Worm (Caenorhabditis elegans): ENCODE data around the gene Y26G10.4.

Y26G10.4 gene

ce11 chrV:17718647-17719046 is 19.6 kb upstream of the Y26G10.4 start, which contains the start of gene str-77:
Gene str-77 (plus strand): TSS chrV:17718947.
- TF ChIP-seq ztf-11 (tag; optimal IDR thresholded peaks at IDR 0.05) (no peak), mep-1 (tag; optimal IDR thresholded peaks at IDR 0.05) (no peak), ces-1 (GFP tag; optimal IDR thresholded peaks at IDR 0.05) (no peak), flh-1 (GFP tag; optimal IDR thresholded peaks at IDR 0.05) (no peak), sem-2 (GFP tag; optimal IDR thresholded peaks at IDR 0.05) (no peak)

- TF ChIP-seq mep-1 (tag; optimal IDR thresholded peaks at IDR 0.05) (no peak), elt-3 (tag; optimal IDR thresholded peaks at IDR 0.05) (no peak), snpc-4 (tag; optimal IDR thresholded peaks at IDR 0.05) (no peak), mab-5 (tag; optimal IDR thresholded peaks at IDR 0.05) (no peak), zip-8 (tag; optimal IDR thresholded peaks at IDR 0.05) (no peak), nhr-237 (tag; optimal IDR thresholded peaks at IDR 0.05) (no peak), nhr-12 (tag; optimal IDR thresholded peaks at IDR 0.05) (no peak), blmp-1 (tag; optimal IDR thresholded peaks at IDR 0.05) (no peak), lsy-2 (tag; optimal IDR thresholded peaks at IDR 0.05) (no peak), unc-62 (GFP tag; optimal IDR thresholded peaks at IDR 0.05) (no peak), elt-1 (tag; optimal IDR thresholded peaks at IDR 0.05; ENCODE audit: borderline replicate concordance, insufficient read depth) (no peak), mls-2 (tag; optimal IDR thresholded peaks at IDR 0.05) (no peak), ceh-39 (tag; optimal IDR thresholded peaks at IDR 0.05) (no peak), nhr-2 (tag; optimal IDR thresholded peaks at IDR 0.05) (no peak), unc-120 (tag; optimal IDR thresholded peaks at IDR 0.05; ENCODE audit: poor library complexity, severe bottlenecking) (no peak), nhr-76 (tag; optimal IDR thresholded peaks at IDR 0.05) (no peak), hlh-1 (tag; optimal IDR thresholded peaks at IDR 0.05) (no peak)
Measured at ce11 chrV:17714330-17714729, 15.3 kb upstream of the Y26G10.4 start, which contains the start of gene twk-33. Gene twk-33 (minus strand): TSS chrV:17714377.

DNA sequence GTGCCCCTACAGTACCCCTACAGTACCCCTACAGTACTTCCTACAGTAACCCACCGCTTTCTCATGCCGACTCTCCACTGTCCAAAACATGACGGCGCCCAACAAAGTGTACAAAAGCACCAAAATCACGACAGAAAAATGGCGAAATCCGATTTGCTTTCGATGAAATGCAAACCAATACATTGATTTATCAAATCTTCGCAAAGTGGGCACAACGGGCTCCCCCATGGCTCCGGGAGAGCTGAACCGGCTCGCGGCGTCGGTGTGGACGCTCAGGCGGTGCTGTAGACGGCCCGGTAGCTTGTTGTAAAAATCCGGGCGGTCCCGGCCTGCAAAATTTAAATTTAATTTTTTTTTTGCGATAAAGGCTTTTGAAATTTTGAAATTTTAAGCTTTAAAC is 13.4 kb upstream of the Y26G10.4 start:
- TF ChIP-seq nhr-76 (tag; optimal IDR thresholded peaks at IDR 0.05), result no peak
- no peak for TF ChIP-seq nhr-12 (tag; optimal IDR thresholded peaks at IDR 0.05)
- TF ChIP-seq unc-120 (tag; optimal IDR thresholded peaks at IDR 0.05; ENCODE audit: poor library complexity, severe bottlenecking), result no peak
- TF ChIP-seq lin-32 (GFP tag; optimal IDR thresholded peaks at IDR 0.05), result no peak
- no peak for TF ChIP-seq elt-1 (tag; optimal IDR thresholded peaks at IDR 0.05; ENCODE audit: borderline replicate concordance, insufficient read depth)
- no peak for TF ChIP-seq tbx-8 (GFP tag; optimal IDR thresholded peaks at IDR 0.05)
- no peak for TF ChIP-seq bed-3 (GFP tag; optimal IDR thresholded peaks at IDR 0.05)
- no peak for TF ChIP-seq ceh-83 (GFP tag; optimal IDR thresholded peaks at IDR 0.05)
- TF ChIP-seq mls-2 (tag; optimal IDR thresholded peaks at IDR 0.05), result no peak
- no peak for TF ChIP-seq nhr-237 (tag; optimal IDR thresholded peaks at IDR 0.05)
- no peak for TF ChIP-seq ceh-39 (tag; optimal IDR thresholded peaks at IDR 0.05)
- no peak for TF ChIP-seq M03D4.4 (tag; optimal IDR thresholded peaks at IDR 0.05)

DNA sequence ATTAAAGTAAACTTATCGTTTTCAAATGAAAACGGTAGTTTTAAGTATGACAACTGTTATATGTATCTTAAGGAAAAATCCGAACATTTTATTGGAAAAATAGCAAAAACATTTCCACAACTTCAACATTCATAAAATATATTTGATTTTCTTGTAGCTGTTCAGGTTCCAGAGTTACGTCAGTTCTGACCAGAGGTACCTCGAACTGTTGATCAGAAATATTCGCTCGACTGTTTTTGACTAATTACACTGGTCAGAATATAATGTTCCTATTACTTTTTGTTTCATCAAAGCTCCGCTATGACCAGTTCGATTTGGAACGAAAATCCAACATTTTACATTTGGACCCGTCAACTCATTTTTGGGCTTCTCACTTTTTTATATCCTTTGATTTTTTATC is 8.0 kb upstream of the Y26G10.4 start, which contains the start of gene srh-31:
Gene srh-31, plus strand, starts transcription at position 301 of the 400 bp plus-strand sequence.
- TF ChIP-seq mls-2 (tag; optimal IDR thresholded peaks at IDR 0.05) (no peak), elt-3 (tag; optimal IDR thresholded peaks at IDR 0.05) (no peak), tbx-8 (GFP tag; optimal IDR thresholded peaks at IDR 0.05) (no peak), elt-1 (tag; optimal IDR thresholded peaks at IDR 0.05; ENCODE audit: borderline replicate concordance, insufficient read depth) (no peak), pha-4 (tag; optimal IDR thresholded peaks at IDR 0.05) (no peak), cnd-1 (tag; optimal IDR thresholded peaks at IDR 0.05) (no peak)

DNA sequence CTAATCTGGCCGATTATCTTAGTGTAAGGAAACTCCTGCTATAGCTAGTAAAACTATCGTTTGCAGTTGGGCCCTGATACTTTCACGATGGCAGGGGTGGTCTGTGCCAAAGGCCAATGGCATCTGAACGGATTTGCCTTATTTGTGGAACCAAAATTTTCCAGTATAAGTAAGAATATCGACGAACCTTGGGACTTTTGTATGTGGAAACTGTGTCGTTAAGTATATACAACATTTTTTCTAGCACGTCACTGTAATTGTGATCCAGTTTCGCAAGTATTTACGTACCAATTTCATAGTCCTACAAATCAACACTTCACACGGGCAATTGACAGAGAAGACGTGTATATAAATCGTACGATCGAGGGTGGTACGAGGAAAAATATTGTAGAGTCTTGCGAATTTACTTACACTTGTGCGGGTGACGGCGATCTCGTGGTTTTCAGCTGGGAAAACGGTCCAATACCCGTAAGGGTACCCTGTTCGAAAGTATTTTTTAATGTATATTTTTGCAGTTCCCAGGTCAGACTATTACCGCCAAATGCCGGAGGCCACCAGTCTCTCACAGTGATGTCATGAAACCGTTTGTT is 7.3 kb upstream of the Y26G10.4 start:
- no peak for TF ChIP-seq nhr-2 (tag; optimal IDR thresholded peaks at IDR 0.05)
- no peak for TF ChIP-seq ceh-43 (GFP tag; optimal IDR thresholded peaks at IDR 0.05)
- TF ChIP-seq ceh-83 (GFP tag; optimal IDR thresholded peaks at IDR 0.05), result no peak
- TF ChIP-seq mep-1 (tag; optimal IDR thresholded peaks at IDR 0.05), result no peak
- no peak for TF ChIP-seq drap-1 (GFP tag; optimal IDR thresholded peaks at IDR 0.05)
- no peak for TF ChIP-seq lin-13 (tag; optimal IDR thresholded peaks at IDR 0.05)

All from whole organism, mixed stage, embryonic.